Worm (Caenorhabditis elegans) whole organism, L4 larva: ENCODE results near the gene Y47D3A.1.

ENCODE experiments used
- F10B5.3 ChIP-seq: sonication (generic microtip); optimal IDR thresholded peaks from 2 replicates; lab custom pipeline; 2016; ENCODE audit warnings: mild to moderate bottlenecking, missing genetic modification characterization, missing compliant biosample characterization
- F26F4.8 ChIP-seq: fragments of 200-800 bp; sonication (Bioruptor generic); conservative IDR thresholded peaks from 2 replicates; pipeline ENCODE4 v1.3.6; 2022; ENCODE audit warnings: missing genetic modification characterization, missing compliant biosample characterization
- F37D6.2 ChIP-seq: sonication (generic microtip); optimal IDR thresholded peaks from 2 replicates; lab custom pipeline; 2016; ENCODE audit warnings: mild to moderate bottlenecking, missing genetic modification characterization, missing compliant biosample characterization
- R02D3.7 ChIP-seq: fragments of 150-350 bp; sonication (generic microtip); optimal IDR thresholded peaks from 3 replicates; lab custom pipeline; 2014; ENCODE audit warnings: missing biosample characterization, missing genetic modification characterization
- T26A8.4 ChIP-seq: fragments of 200-800 bp; sonication (Bioruptor generic); IDR thresholded peaks from 2 replicates; pipeline ENCODE4 v1.3.6; 2022; ENCODE audit warnings: missing genetic modification characterization, missing compliant biosample characterization
- Y105C5A.15 ChIP-seq: fragments of 200-800 bp; sonication (Bioruptor generic); IDR thresholded peaks from 2 replicates; pipeline ENCODE4 v1.3.6; 2022; ENCODE audit warnings: missing genetic modification characterization, missing compliant biosample characterization
- Y5F2A.4 ChIP-seq: fragments of 200-800 bp; sonication (Bioruptor generic); optimal IDR thresholded peaks from 2 replicates; lab custom pipeline; 2018; ENCODE audit warnings: mild to moderate bottlenecking, missing genetic modification characterization, missing compliant biosample characterization
- ZK337.2 ChIP-seq: fragments of 200-800 bp; sonication (Bioruptor generic); IDR thresholded peaks from 2 replicates; pipeline ENCODE4 v1.3.6; 2022; ENCODE audit warnings: missing genetic modification reagents, missing genetic modification characterization, missing compliant biosample characterization
- ZK546.5 ChIP-seq, 2 experiments: sonication (generic microtip); optimal IDR thresholded peaks; 2 replicates each; lab custom pipeline; 2017; ENCODE audit warnings: missing biosample characterization in 2 of 2, missing genetic modification characterization in 2 of 2
- ama-1 ChIP-seq: fragments of 150-350 bp; optimal IDR thresholded peaks from 2 replicates; lab custom pipeline; 2014; ENCODE audit warnings: inconsistent platforms, mixed read lengths
- ceh-20 ChIP-seq: fragments of 200-800 bp; sonication (Bioruptor generic); IDR thresholded peaks from 2 replicates; pipeline ENCODE4 v1.3.6; 2022; ENCODE audit warnings: missing genetic modification reagents, missing genetic modification characterization, missing compliant biosample characterization
- ceh-28 ChIP-seq: fragments of 150-350 bp; optimal IDR thresholded peaks from 2 replicates; lab custom pipeline; 2014; ENCODE audit warnings: missing biosample characterization, missing genetic modification reagents, missing genetic modification characterization
- ceh-32 ChIP-seq: sonication (generic microtip); optimal IDR thresholded peaks from 2 replicates; lab custom pipeline; 2016; ENCODE audit warnings: mild to moderate bottlenecking, missing genetic modification characterization, missing compliant biosample characterization; ENCODE audit not compliant: poor library complexity
- ceh-82 ChIP-seq: sonication (generic microtip); optimal IDR thresholded peaks from 2 replicates; lab custom pipeline; 2017; ENCODE audit warnings: missing biosample characterization, missing genetic modification characterization
- ces-1 ChIP-seq: fragments of 150-350 bp; sonication (generic microtip); optimal IDR thresholded peaks from 4 replicates; lab custom pipeline; 2014; ENCODE audit warnings: missing biosample characterization, missing genetic modification reagents, missing genetic modification characterization
- cey-2 ChIP-seq: sonication (generic microtip); optimal IDR thresholded peaks from 3 replicates; lab custom pipeline; 2017; ENCODE audit warnings: missing genetic modification characterization, mild to moderate bottlenecking, missing compliant biosample characterization, antibody characterized with exemption, borderline replicate concordance; ENCODE audit not compliant: insufficient read depth
- ctbp-1 ChIP-seq: fragments of 200-800 bp; sonication (Bioruptor generic); IDR thresholded peaks from 2 replicates; pipeline ENCODE4 v1.3.6; 2022; ENCODE audit warnings: missing genetic modification reagents, missing genetic modification characterization, missing compliant biosample characterization
- daf-12 ChIP-seq: fragments of 150-350 bp; optimal IDR thresholded peaks from 2 replicates; lab custom pipeline; 2014; ENCODE audit warnings: missing biosample characterization, missing genetic modification reagents, missing genetic modification characterization
- daf-16 ChIP-seq, 3 experiments: sonication (generic microtip); optimal IDR thresholded peaks; 2 replicates each; lab custom pipeline; 2016 to 2017; ENCODE audit warnings: missing genetic modification characterization in 3 of 3, missing genetic modification reagents in 3 of 3, mild to moderate bottlenecking in 2 of 3, missing compliant biosample characterization in 2 of 3, missing biosample characterization in 1 of 3, moderate library complexity in 1 of 3
- dmd-8 ChIP-seq: fragments of 200-800 bp; sonication (Bioruptor generic); IDR thresholded peaks from 2 replicates; pipeline ENCODE4 v1.3.6; 2022; ENCODE audit warnings: missing genetic modification characterization, missing compliant biosample characterization
- egl-27 ChIP-seq: sonication (generic microtip); optimal IDR thresholded peaks from 3 replicates; lab custom pipeline; 2017; ENCODE audit warnings: missing biosample characterization, missing genetic modification reagents, missing genetic modification characterization
- hlh-11 ChIP-seq: fragments of 200-800 bp; sonication (Bioruptor generic); optimal IDR thresholded peaks from 2 replicates; lab custom pipeline; 2018; ENCODE audit warnings: mild to moderate bottlenecking, missing genetic modification characterization, missing compliant biosample characterization
- lim-7 ChIP-seq: fragments of 200-800 bp; sonication (Bioruptor generic); IDR thresholded peaks from 2 replicates; pipeline ENCODE4 v1.3.6; 2022; ENCODE audit warnings: missing genetic modification characterization, missing compliant biosample characterization
- lin-1 ChIP-seq: fragments of 200-800 bp; sonication (Bioruptor generic); IDR thresholded peaks from 2 replicates; pipeline ENCODE4 v1.3.6; 2022; ENCODE audit warnings: missing genetic modification reagents, missing genetic modification characterization, missing compliant biosample characterization
- lin-29 ChIP-seq: fragments of 200-800 bp; sonication (Bioruptor generic); IDR thresholded peaks from 2 replicates; pipeline ENCODE4 v1.3.6; 2022; ENCODE audit warnings: missing genetic modification reagents, missing genetic modification characterization, missing compliant biosample characterization
- lir-3 ChIP-seq: sonication (generic microtip); optimal IDR thresholded peaks from 2 replicates; lab custom pipeline; 2016; ENCODE audit warnings: mild to moderate bottlenecking, missing genetic modification characterization, missing compliant biosample characterization
- lsy-2 ChIP-seq, 2 experiments: fragments of 150-350 bp in 1 of 2; sonication (generic microtip) in 1 of 2; optimal IDR thresholded peaks; 2 replicates each; lab custom pipeline; 2014 to 2017; ENCODE audit warnings: missing biosample characterization in 2 of 2, missing genetic modification characterization in 2 of 2
- madf-9 ChIP-seq: fragments of 200-800 bp; sonication (Bioruptor generic); conservative IDR thresholded peaks from 2 replicates; pipeline ENCODE4 v1.3.6; 2022; ENCODE audit warnings: missing genetic modification reagents, missing genetic modification characterization, missing compliant biosample characterization
- mdt-29 ChIP-seq: fragments of 200-800 bp; sonication (Bioruptor generic); IDR thresholded peaks from 2 replicates; pipeline ENCODE4 v1.3.6; 2022; ENCODE audit warnings: missing genetic modification reagents, missing genetic modification characterization, missing compliant biosample characterization
- mxl-2 ChIP-seq: fragments of 200-800 bp; sonication (Bioruptor generic); conservative IDR thresholded peaks from 2 replicates; pipeline ENCODE4 v1.3.6; 2022; ENCODE audit warnings: missing genetic modification reagents, missing genetic modification characterization, missing compliant biosample characterization
- mxl-3 ChIP-seq: fragments of 200-800 bp; sonication (Bioruptor generic); optimal IDR thresholded peaks from 2 replicates; lab custom pipeline; 2018; ENCODE audit warnings: mild to moderate bottlenecking, missing genetic modification characterization, missing compliant biosample characterization
- nhr-10 ChIP-seq: fragments of 150-350 bp; optimal IDR thresholded peaks from 2 replicates; lab custom pipeline; 2014; ENCODE audit warnings: missing biosample characterization, missing genetic modification characterization
- nhr-28 ChIP-seq: fragments of 150-350 bp; optimal IDR thresholded peaks from 2 replicates; lab custom pipeline; 2014; ENCODE audit warnings: missing biosample characterization, missing genetic modification characterization
- nhr-42 ChIP-seq: fragments of 200-800 bp; sonication (Bioruptor generic); IDR thresholded peaks from 2 replicates; pipeline ENCODE4 v1.3.6; 2022; ENCODE audit warnings: missing genetic modification characterization, missing compliant biosample characterization
- nhr-6 ChIP-seq: fragments of 150-350 bp; optimal IDR thresholded peaks from 2 replicates; lab custom pipeline; 2014; ENCODE audit warnings: missing biosample characterization, missing genetic modification characterization
- pha-4 ChIP-seq, 2 experiments: fragments of 150-350 bp in 1 of 2; fragments of 200-800 bp in 1 of 2; sonication (Bioruptor generic) in 1 of 2; IDR thresholded peaks in 1 of 2; optimal IDR thresholded peaks in 1 of 2; 2 replicates each; pipeline versions ENCODE4 v1.3.6 to Lab custom; 2014 to 2022; ENCODE audit warnings: missing genetic modification characterization in 2 of 2, missing genetic modification reagents in 2 of 2, missing biosample characterization in 1 of 2, missing compliant biosample characterization in 1 of 2
- saeg-2 ChIP-seq: fragments of 200-800 bp; sonication (Bioruptor generic); IDR thresholded peaks from 2 replicates; pipeline ENCODE4 v1.3.6; 2022; ENCODE audit warnings: missing genetic modification reagents, missing genetic modification characterization, missing compliant biosample characterization
- sdz-12 ChIP-seq: fragments of 200-800 bp; sonication (Bioruptor generic); optimal IDR thresholded peaks from 2 replicates; lab custom pipeline; 2018; ENCODE audit warnings: mild to moderate bottlenecking, missing genetic modification characterization, missing compliant biosample characterization
- snpc-1.2 ChIP-seq: fragments of 200-800 bp; sonication (Bioruptor generic); IDR thresholded peaks from 2 replicates; pipeline ENCODE4 v1.3.6; 2022; ENCODE audit warnings: missing genetic modification reagents, missing genetic modification characterization, missing compliant biosample characterization
- spr-1 ChIP-seq: sonication (generic microtip); optimal IDR thresholded peaks from 2 replicates; lab custom pipeline; 2016; ENCODE audit warnings: mild to moderate bottlenecking, missing genetic modification characterization, missing compliant biosample characterization
- tra-1 ChIP-seq: fragments of 200-800 bp; sonication (Bioruptor generic); IDR thresholded peaks from 2 replicates; pipeline ENCODE4 v1.3.6; 2022; ENCODE audit warnings: missing genetic modification reagents, missing genetic modification characterization, missing compliant biosample characterization
- unc-130 ChIP-seq: sonication (generic microtip); optimal IDR thresholded peaks from 2 replicates; lab custom pipeline; 2016; ENCODE audit warnings: missing genetic modification reagents, missing genetic modification characterization, missing compliant biosample characterization
- unc-62 ChIP-seq, 3 experiments: fragments of 150-350 bp in 1 of 3; sonication (generic microtip); optimal IDR thresholded peaks in 2 of 3; peaks in 1 of 3; 1 replicate in 1 of 3; 2 replicates in 2 of 3; lab custom pipeline; 2014 to 2017; ENCODE audit warnings: missing biosample characterization in 3 of 3, missing genetic modification characterization in 3 of 3, missing genetic modification reagents in 3 of 3, missing genotype in 1 of 3
- zfp-2 ChIP-seq: sonication (generic microtip); optimal IDR thresholded peaks from 2 replicates; lab custom pipeline; 2016; ENCODE audit warnings: mild to moderate bottlenecking, missing genetic modification characterization, missing compliant biosample characterization
- zfp-3 ChIP-seq: fragments of 200-800 bp; sonication (Bioruptor generic); conservative IDR thresholded peaks from 2 replicates; pipeline ENCODE4 v1.3.6; 2022; ENCODE audit warnings: missing genetic modification reagents, missing genetic modification characterization, missing compliant biosample characterization
- zip-11 ChIP-seq: fragments of 200-800 bp; sonication (Bioruptor generic); IDR thresholded peaks from 2 replicates; pipeline ENCODE4 v1.3.6; 2022; ENCODE audit warnings: missing genetic modification characterization, missing compliant biosample characterization
- zip-2 ChIP-seq: fragments of 150-350 bp; optimal IDR thresholded peaks from 2 replicates; lab custom pipeline; 2014; ENCODE audit warnings: missing biosample characterization, missing genetic modification characterization
- ztf-7 ChIP-seq: fragments of 150-350 bp; optimal IDR thresholded peaks from 2 replicates; lab custom pipeline; 2014; ENCODE audit warnings: missing biosample characterization, missing genetic modification characterization

Y47D3A.1 gene

DNA sequence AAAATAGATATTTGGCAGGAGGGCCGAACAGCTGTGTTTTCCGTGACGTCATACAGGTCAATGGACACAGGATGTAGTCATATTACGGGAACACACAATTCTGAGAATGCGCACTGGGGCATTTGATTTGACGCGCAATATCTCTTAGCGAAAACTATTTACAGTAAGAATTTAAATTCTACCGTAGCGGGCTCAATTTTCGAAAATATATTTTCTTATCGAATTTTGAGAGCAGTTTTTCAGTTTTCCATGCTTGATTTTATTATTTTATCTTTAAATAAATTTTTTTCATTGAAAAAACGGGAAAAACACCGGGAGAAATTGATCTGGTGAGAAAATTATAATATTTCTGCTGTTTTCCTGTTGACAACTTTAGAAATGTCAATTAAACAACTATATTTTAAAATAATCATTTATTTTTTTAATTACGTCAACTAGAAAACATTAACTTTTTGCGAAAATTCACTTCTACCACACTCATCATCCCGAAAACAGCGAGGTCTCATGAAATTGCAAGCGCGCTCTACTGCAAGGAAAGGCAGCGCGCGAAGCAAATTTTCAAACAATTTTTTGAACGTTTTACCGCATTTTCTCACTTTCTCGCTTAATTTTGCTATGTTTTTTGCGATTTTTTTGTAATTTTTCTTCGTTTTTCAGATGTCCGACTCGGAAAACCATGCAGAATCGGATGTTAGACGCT lies at the start of gene Y47D3A.1, which contains the start of gene pola-1 (continued):
- TF ChIP-seq tra-1 (no peak), snpc-1.2 (no peak), R02D3.7 (tag; lab: Kevin White, UChicago) (no peak), nhr-42 (GFP tag; lab: Robert Waterston, UW) (no peak), F37D6.2 (peak; percentile 20), nhr-28 (tag; lab: Kevin White, UChicago) (peak; percentile 68), egl-27 (tag; lab: Kevin White, UChicago) (no peak), ceh-20 (GFP tag; lab: Robert Waterston, UW) (no peak), unc-62 (GFP tag; optimal IDR thresholded peaks at IDR 0.05 in 1 of 2; lab: Kevin White, UChicago) (peak in 1 of 2 experiments; percentile 82), unc-62 (tag; optimal IDR thresholded peaks at IDR 0.05; lab: Kevin White, UChicago) (no peak), madf-9 (GFP tag; lab: Robert Waterston, UW) (0 out of 2 replicates have a peak, but pooled peaks have one; percentile 23), ama-1 (lab: Kevin White, UChicago) (no peak), zip-2 (tag; lab: Kevin White, UChicago) (no peak), ZK546.5 (tag; optimal IDR thresholded peaks at IDR 0.05; lab: Kevin White, UChicago) (no peak), lsy-2 (tag; optimal IDR thresholded peaks at IDR 0.05; lab: Kevin White, UChicago) (peak in 1 of 2 experiments; percentile 90), lin-1 (no peak), zip-11 (GFP tag; lab: Robert Waterston, UW) (no peak), daf-12 (tag; lab: Kevin White, UChicago) (no peak), mdt-29 (no peak), F26F4.8 (GFP tag; lab: Robert Waterston, UW) (no peak), ctbp-1 (GFP tag; lab: Robert Waterston, UW) (no peak), lin-29 (GFP tag; lab: Robert Waterston, UW) (no peak), ceh-32 (tag; lab: Kevin White, UChicago) (no peak), spr-1 (tag; lab: Kevin White, UChicago) (no peak), F10B5.3 (no peak), ceh-82 (tag; lab: Kevin White, UChicago) (no peak), sdz-12 (GFP tag; lab: Kevin White, UChicago) (no peak), T26A8.4 (no peak), lir-3 (tag; lab: Kevin White, UChicago) (no peak), Y5F2A.4 (GFP tag; lab: Kevin White, UChicago) (no peak), daf-16 (GFP tag; optimal IDR thresholded peaks at IDR 0.05; lab: Kevin White, UChicago) (no peak), daf-16 (tag; optimal IDR thresholded peaks at IDR 0.05; lab: Kevin White, UChicago) (peak; percentile 59), unc-130 (peak; percentile 89), hlh-11 (tag; lab: Kevin White, UChicago) (peak; percentile 54), nhr-10 (tag; lab: Kevin White, UChicago) (no peak), ZK337.2 (GFP tag; lab: Robert Waterston, UW) (no peak), mxl-3 (GFP tag; lab: Kevin White, UChicago) (peak; percentile 51), pha-4 (GFP tag; IDR thresholded peaks at IDR 0.05; lab: Robert Waterston, UW) (peak; percentile 38; the same call in 1 of the 2 replicates), pha-4 (tag; optimal IDR thresholded peaks at IDR 0.05; lab: Kevin White, UChicago) (peak; percentile 57), saeg-2 (GFP tag; lab: Robert Waterston, UW) (no peak), ztf-7 (no peak), ceh-28 (tag; lab: Kevin White, UChicago) (no peak), zfp-2 (tag; lab: Kevin White, UChicago) (no peak), mxl-2 (no peak), zfp-3 (GFP tag; lab: Robert Waterston, UW) (no peak), lim-7 (GFP tag; lab: Robert Waterston, UW) (no peak), cey-2 (no peak), ces-1 (no peak), dmd-8 (GFP tag; lab: Robert Waterston, UW) (no peak), nhr-6 (peak; percentile 80), Y105C5A.15 (GFP tag; lab: Robert Waterston, UW) (no peak)
